Worm (Caenorhabditis elegans): ENCODE results near the gene R102.10.

DNA sequence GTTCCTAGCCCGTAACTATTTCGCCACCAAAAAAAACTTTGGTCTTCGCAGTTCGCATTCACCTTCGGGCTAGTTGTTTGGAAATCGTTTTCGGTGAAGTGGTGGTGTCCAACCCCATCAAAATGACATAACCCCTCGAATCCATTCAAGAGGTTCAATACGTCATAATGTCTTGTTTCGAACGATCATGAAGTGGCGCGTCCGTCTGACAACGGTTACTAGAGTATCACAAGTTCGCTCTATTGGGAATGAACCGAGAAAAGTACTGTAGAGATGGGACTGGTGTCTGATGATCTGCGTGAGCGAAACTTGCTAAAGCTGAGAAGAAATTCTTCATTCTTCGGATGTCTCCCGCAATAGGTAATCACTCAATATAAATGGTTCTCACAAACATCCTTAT lies 22.5 kb downstream of the R102.10 start, which contains the start of gene ZC168.2:
- TF ChIP-seq unc-130 (GFP tag; optimal IDR thresholded peaks at IDR 0.05) (no peak), C06A6.2 (GFP tag; conservative IDR thresholded peaks at IDR 0.05) (no peak), hlh-12 (tag; optimal IDR thresholded peaks at IDR 0.05) (no peak), ama-1 (optimal IDR thresholded peaks at IDR 0.05) (no peak), ama-1 (GFP tag; optimal IDR thresholded peaks at IDR 0.05) (no peak), rpc-1 (optimal IDR thresholded peaks at IDR 0.05) (no peak), rpc-1 (tag; optimal IDR thresholded peaks at IDR 0.05) (no peak), pha-4 (tag; optimal IDR thresholded peaks at IDR 0.05) (no peak), F52B5.7 (tag; optimal IDR thresholded peaks at IDR 0.05) (no peak), sdz-38 (tag; optimal IDR thresholded peaks at IDR 0.05) (no peak), unc-62 (GFP tag; optimal IDR thresholded peaks at IDR 0.05) (no peak), B0019.2 (GFP tag; conservative IDR thresholded peaks at IDR 0.05) (no peak), nfya-2 (GFP tag; IDR thresholded peaks at IDR 0.05) (no peak)
